Worm (Caenorhabditis elegans): ENCODE measurements around the gene txt-18.

txt-18 gene

DNA sequence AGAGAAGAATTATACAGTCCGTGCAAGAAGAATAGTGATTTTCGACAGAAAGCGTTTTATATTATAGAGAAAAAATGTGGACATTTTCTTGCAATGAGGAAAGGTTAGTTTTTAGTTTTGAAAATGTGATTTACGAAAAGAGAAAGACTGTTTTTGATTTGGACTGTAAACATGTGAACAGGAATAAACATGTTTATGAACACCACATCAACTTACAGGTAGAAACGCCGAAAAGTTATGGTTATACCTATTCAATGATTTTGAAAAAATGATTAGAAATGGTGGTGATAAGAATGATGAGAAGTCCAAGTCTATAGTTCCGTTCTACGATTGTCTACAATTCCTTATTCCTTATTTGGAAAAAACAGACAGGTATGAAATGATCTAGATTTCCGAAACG, 641 bp downstream of the txt-18 start:
- no peak for TF ChIP-seq nhr-12 (tag; optimal IDR thresholded peaks at IDR 0.05)
- no peak for TF ChIP-seq flh-1 (GFP tag; optimal IDR thresholded peaks at IDR 0.05)
- TF ChIP-seq elt-3 (tag; optimal IDR thresholded peaks at IDR 0.05) = no peak
- TF ChIP-seq nhr-28 (tag; optimal IDR thresholded peaks at IDR 0.05) = no peak

- TF ChIP-seq elt-1 (tag; optimal IDR thresholded peaks at IDR 0.05; ENCODE audit: borderline replicate concordance, insufficient read depth) (no peak), mab-5 (tag; optimal IDR thresholded peaks at IDR 0.05) (no peak), lin-32 (GFP tag; optimal IDR thresholded peaks at IDR 0.05) (no peak), tbx-8 (GFP tag; optimal IDR thresholded peaks at IDR 0.05) (no peak), sem-2 (GFP tag; optimal IDR thresholded peaks at IDR 0.05) (no peak), mep-1 (tag; optimal IDR thresholded peaks at IDR 0.05) (no peak), cnd-1 (tag; optimal IDR thresholded peaks at IDR 0.05) (no peak), lsy-2 (tag; optimal IDR thresholded peaks at IDR 0.05) (no peak), pha-4 (tag; optimal IDR thresholded peaks at IDR 0.05) (no peak), nhr-76 (tag; optimal IDR thresholded peaks at IDR 0.05) (no peak), sptf-1 (tag; optimal IDR thresholded peaks at IDR 0.05) (no peak), M03D4.4 (tag; optimal IDR thresholded peaks at IDR 0.05) (no peak)
These were observed 1.6 kb downstream of the txt-18 start, which contains the start of gene C32D5.8 for ce11 chrII:6345195-6346158. Gene C32D5.8 (minus strand): TSS chrII:6345964.

DNA sequence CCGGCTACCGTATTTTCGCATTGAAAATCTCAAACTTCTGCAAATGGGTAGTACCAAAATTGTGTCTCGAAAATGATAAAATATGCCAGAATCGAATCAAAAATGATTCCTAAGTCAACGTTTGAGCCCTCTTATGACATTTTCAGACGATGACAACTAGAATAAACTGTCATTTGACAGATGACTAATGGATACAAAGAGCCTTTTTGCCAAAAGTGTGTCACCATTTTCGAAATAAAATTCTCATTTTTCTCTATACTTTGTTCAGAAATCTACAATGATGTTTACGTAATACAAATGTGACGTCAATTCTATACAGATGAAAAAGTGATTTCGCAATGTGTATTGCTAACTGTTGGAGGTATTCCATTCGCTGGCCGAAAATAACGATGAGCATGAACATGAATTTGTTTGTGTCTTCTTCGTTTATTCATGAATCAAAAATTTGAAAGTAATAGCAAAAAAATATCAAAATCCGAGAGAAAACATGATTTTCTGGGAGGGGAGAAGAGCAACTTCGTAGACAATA, 2.7 kb downstream of the txt-18 start:
- peak; percentile 5 for TF ChIP-seq cnd-1 (tag; optimal IDR thresholded peaks at IDR 0.05)
- TF ChIP-seq lin-32 (GFP tag; optimal IDR thresholded peaks at IDR 0.05) = no peak
- TF ChIP-seq ceh-83 (GFP tag; optimal IDR thresholded peaks at IDR 0.05) = peak; percentile 67
- TF ChIP-seq ztf-11 (tag; optimal IDR thresholded peaks at IDR 0.05) = no peak
- no peak for TF ChIP-seq mep-1 (tag; optimal IDR thresholded peaks at IDR 0.05)
- TF ChIP-seq pha-4 (tag; optimal IDR thresholded peaks at IDR 0.05) = no peak
- TF ChIP-seq nhr-12 (tag; optimal IDR thresholded peaks at IDR 0.05) = no peak
- peak; percentile 14 for TF ChIP-seq tbx-8 (GFP tag; optimal IDR thresholded peaks at IDR 0.05)
- TF ChIP-seq unc-39 (tag; optimal IDR thresholded peaks at IDR 0.05) = no peak
- TF ChIP-seq flh-1 (GFP tag; optimal IDR thresholded peaks at IDR 0.05) = no peak

DNA sequence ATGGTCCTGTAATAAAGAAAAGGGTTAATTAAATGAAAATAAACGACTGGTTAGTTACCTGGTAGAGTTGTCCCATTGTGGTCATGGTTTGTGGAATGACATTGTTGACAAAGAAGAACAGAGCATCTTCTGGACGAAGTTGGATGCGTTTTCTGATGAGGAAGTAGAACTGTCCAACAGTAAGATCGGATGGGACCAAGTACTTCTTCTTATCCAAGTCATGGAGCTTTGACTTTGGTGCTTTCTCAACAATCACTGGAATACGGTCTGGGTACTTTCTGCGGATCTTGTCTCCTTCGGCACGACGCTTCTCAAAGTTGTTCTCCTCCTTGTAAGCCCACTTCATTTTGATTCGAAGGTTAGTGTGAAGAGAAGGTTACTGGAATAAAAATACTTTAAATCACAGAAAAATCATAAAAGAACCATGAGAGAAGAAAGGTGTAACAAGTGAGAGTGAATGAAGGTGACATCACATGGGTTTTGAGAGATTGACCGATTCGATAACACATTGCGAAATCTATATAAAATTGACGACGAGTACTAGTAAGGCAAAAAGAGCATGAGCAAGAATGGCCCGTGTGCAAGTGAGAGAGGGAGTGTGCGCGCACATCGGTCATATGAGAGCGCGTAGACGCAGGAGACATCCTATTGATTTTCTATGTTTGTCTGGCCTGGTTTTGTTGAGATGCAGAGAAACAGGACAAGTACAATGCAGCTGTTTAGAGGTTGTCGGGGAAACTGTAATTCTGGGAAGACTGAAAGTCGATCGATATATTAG, 3.7 kb downstream of the txt-18 start, which contains the start of gene lgg-1:
Gene lgg-1 (minus strand): TSS at position 379 of the 778 bp plus-strand sequence.
- TF ChIP-seq elt-1 (tag; optimal IDR thresholded peaks at IDR 0.05; ENCODE audit: borderline replicate concordance, insufficient read depth) = peak; percentile 73
- peak; percentile 47 for TF ChIP-seq lin-13 (tag; optimal IDR thresholded peaks at IDR 0.05)
- no peak for TF ChIP-seq bed-3 (GFP tag; optimal IDR thresholded peaks at IDR 0.05)
- TF ChIP-seq sptf-1 (tag; optimal IDR thresholded peaks at IDR 0.05) = peak; percentile 35
- no peak for TF ChIP-seq nhr-12 (tag; optimal IDR thresholded peaks at IDR 0.05)
- TF ChIP-seq ceh-39 (tag; optimal IDR thresholded peaks at IDR 0.05) = peak; percentile 18
- peak; percentile 44 for TF ChIP-seq lin-32 (GFP tag; optimal IDR thresholded peaks at IDR 0.05)
- TF ChIP-seq ces-1 (GFP tag; optimal IDR thresholded peaks at IDR 0.05) = peak; percentile 31
- TF ChIP-seq mab-5 (tag; optimal IDR thresholded peaks at IDR 0.05) = no peak
- TF ChIP-seq nhr-237 (tag; optimal IDR thresholded peaks at IDR 0.05) = peak; percentile 5
- TF ChIP-seq pha-4 (tag; optimal IDR thresholded peaks at IDR 0.05) = peak; percentile 22
- peak; percentile 34 for TF ChIP-seq mep-1 (tag; optimal IDR thresholded peaks at IDR 0.05)

DNA sequence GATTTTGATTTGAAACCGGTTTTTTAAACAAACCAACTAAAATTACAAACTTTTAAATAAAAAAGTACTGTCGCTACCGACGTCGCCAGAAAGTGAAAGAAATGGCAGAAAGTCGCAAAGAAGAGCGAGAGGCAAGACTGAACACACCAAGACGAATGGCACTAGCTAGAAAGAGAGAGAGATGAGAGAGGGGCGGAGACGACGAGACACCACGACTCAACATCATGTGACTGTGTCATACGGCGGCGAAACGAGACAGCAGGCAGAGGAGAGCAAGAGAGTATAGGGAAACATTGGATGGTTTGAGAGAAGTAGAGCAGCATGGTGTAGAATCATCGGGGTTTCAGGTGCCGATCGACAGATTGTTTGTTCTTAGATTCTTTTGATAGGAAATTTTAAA, 4.5 kb downstream of the txt-18 start:
- TF ChIP-seq ceh-39 (tag; optimal IDR thresholded peaks at IDR 0.05) (no peak), pha-4 (tag; optimal IDR thresholded peaks at IDR 0.05) (peak; percentile 91), blmp-1 (tag; optimal IDR thresholded peaks at IDR 0.05) (peak; percentile 31), lsy-2 (tag; optimal IDR thresholded peaks at IDR 0.05) (peak; percentile 53), ham-2 (GFP tag; optimal IDR thresholded peaks at IDR 0.05) (peak; percentile 68), nhr-28 (tag; optimal IDR thresholded peaks at IDR 0.05) (no peak), lin-13 (tag; optimal IDR thresholded peaks at IDR 0.05) (peak; percentile 4), ztf-11 (tag; optimal IDR thresholded peaks at IDR 0.05) (peak; percentile 25), unc-62 (GFP tag; optimal IDR thresholded peaks at IDR 0.05) (peak; percentile 83), nhr-12 (tag; optimal IDR thresholded peaks at IDR 0.05) (no peak), mep-1 (tag; optimal IDR thresholded peaks at IDR 0.05) (peak; percentile 74), M03D4.4 (tag; optimal IDR thresholded peaks at IDR 0.05) (peak; percentile 12), nhr-2 (tag; optimal IDR thresholded peaks at IDR 0.05) (peak; percentile 22), nhr-76 (tag; optimal IDR thresholded peaks at IDR 0.05) (no peak), unc-120 (tag; optimal IDR thresholded peaks at IDR 0.05; ENCODE audit: poor library complexity, severe bottlenecking) (peak; percentile 36), hlh-1 (tag; optimal IDR thresholded peaks at IDR 0.05) (peak; percentile 87), nhr-237 (tag; optimal IDR thresholded peaks at IDR 0.05) (peak; percentile 29), mab-5 (tag; optimal IDR thresholded peaks at IDR 0.05) (no peak)
